Fruit fly (Drosophila melanogaster) whole organism, embryonic: Measurements from ENCODE around the gene CG1532.

Experiments
- Atf6 ChIP-seq: fragments of 200-800 bp; sonication (Bioruptor generic); IDR thresholded peaks from 2 replicates; pipeline ENCODE4 v1.3.6; 2022; ENCODE audit warnings: missing biosample characterization, missing genetic modification characterization
- Bgb ChIP-seq: fragments of 200-800 bp; sonication (Bioruptor generic); IDR thresholded peaks from 2 replicates; pipeline ENCODE4 v1.3.6; 2022; ENCODE audit warnings: missing biosample characterization, missing genetic modification characterization; ENCODE audit not compliant: partially characterized antibody
- CG10462 ChIP-seq: fragments of 200-800 bp; sonication (Bioruptor generic); optimal IDR thresholded peaks from 2 replicates; lab custom pipeline; 2016; ENCODE audit warnings: missing biosample characterization, missing genetic modification characterization
- CG11456 ChIP-seq: fragments of 200-800 bp; sonication (Bioruptor generic); IDR thresholded peaks from 3 replicates; pipeline ENCODE4 v1.3.6; 2022; ENCODE audit warnings: missing biosample characterization, missing genetic modification characterization
- CG13296 ChIP-seq: fragments of 200-800 bp; sonication (Bioruptor generic); optimal IDR thresholded peaks from 3 replicates; lab custom pipeline; 2018; ENCODE audit warnings: missing biosample characterization, mild to moderate bottlenecking, missing genetic modification characterization
- CG13894 ChIP-seq: fragments of 200-800 bp; sonication (Bioruptor generic); optimal IDR thresholded peaks from 3 replicates; lab custom pipeline; 2018; ENCODE audit warnings: missing biosample characterization, mild to moderate bottlenecking, missing genetic modification characterization, moderate library complexity
- CG14050 ChIP-seq: fragments of 200-800 bp; sonication (Bioruptor generic); IDR thresholded peaks from 3 replicates; pipeline ENCODE4 v1.3.6; 2022; ENCODE audit warnings: missing biosample characterization, missing genetic modification characterization
- CG16779 ChIP-seq: fragments of 200-800 bp; sonication (Bioruptor generic); IDR thresholded peaks from 2 replicates; pipeline ENCODE4 v1.3.6; 2022; ENCODE audit warnings: missing biosample characterization, missing genetic modification characterization
- CG17612 ChIP-seq: fragments of 200-800 bp; sonication (Bioruptor generic); IDR thresholded peaks from 2 replicates; pipeline ENCODE4 v1.3.6; 2022; ENCODE audit warnings: missing biosample characterization, missing genetic modification characterization
- CG17912 ChIP-seq: fragments of 200-800 bp; sonication (Bioruptor generic); optimal IDR thresholded peaks from 2 replicates; lab custom pipeline; 2018; ENCODE audit warnings: missing biosample characterization, mild to moderate bottlenecking, missing genetic modification characterization
- CG2678 ChIP-seq: fragments of 200-800 bp; sonication (Bioruptor generic); optimal IDR thresholded peaks from 3 replicates; lab custom pipeline; 2019; ENCODE audit warnings: missing biosample characterization, mild to moderate bottlenecking, missing genetic modification characterization, moderate library complexity
- CG2875 ChIP-seq: fragments of 200-800 bp; sonication (Bioruptor generic); optimal IDR thresholded peaks from 2 replicates; lab custom pipeline; 2017; ENCODE audit warnings: missing biosample characterization, mild to moderate bottlenecking, missing genetic modification characterization, missing genetic modification reagents
- CG31388 ChIP-seq: fragments of 200-800 bp; sonication (Bioruptor generic); optimal IDR thresholded peaks from 2 replicates; lab custom pipeline; 2016; ENCODE audit warnings: missing biosample characterization, missing genetic modification characterization
- CG32772 ChIP-seq: fragments of 200-800 bp; sonication (Bioruptor generic); IDR thresholded peaks from 2 replicates; pipeline ENCODE4 v1.3.6; 2022; ENCODE audit warnings: missing biosample characterization, missing genetic modification characterization
- CG3838 ChIP-seq: fragments of 200-800 bp; sonication (Bioruptor generic); optimal IDR thresholded peaks from 3 replicates; lab custom pipeline; 2016; ENCODE audit warnings: missing biosample characterization, missing genetic modification characterization
- CG43689 ChIP-seq: fragments of 200-800 bp; sonication (Bioruptor generic); IDR thresholded peaks from 2 replicates; pipeline ENCODE4 v1.3.6; 2022; ENCODE audit warnings: missing biosample characterization, missing genetic modification characterization
- CG6654 ChIP-seq: fragments of 200-800 bp; sonication (Bioruptor generic); optimal IDR thresholded peaks from 2 replicates; lab custom pipeline; 2017; ENCODE audit warnings: missing biosample characterization, mild to moderate bottlenecking, missing genetic modification characterization
- CG6689 ChIP-seq: fragments of 200-800 bp; sonication (Bioruptor generic); IDR thresholded peaks from 2 replicates; pipeline ENCODE4 v1.3.6; 2022; ENCODE audit warnings: missing biosample characterization, missing genetic modification characterization
- CG7928 ChIP-seq: fragments of 200-800 bp; sonication (Bioruptor generic); optimal IDR thresholded peaks from 2 replicates; lab custom pipeline; 2017; ENCODE audit warnings: missing biosample characterization, mild to moderate bottlenecking, missing genetic modification characterization
- CG8388 ChIP-seq: fragments of 200-800 bp; sonication (Bioruptor generic); optimal IDR thresholded peaks from 2 replicates; lab custom pipeline; 2019; ENCODE audit warnings: missing biosample characterization, mild to moderate bottlenecking, missing genetic modification characterization, moderate library complexity
- CG9797 ChIP-seq: fragments of 200-800 bp; sonication (Bioruptor generic); optimal IDR thresholded peaks from 3 replicates; lab custom pipeline; 2018; ENCODE audit warnings: missing biosample characterization, mild to moderate bottlenecking, missing genetic modification characterization
- D19B ChIP-seq: fragments of 200-800 bp; sonication (Bioruptor generic); optimal IDR thresholded peaks from 2 replicates; lab custom pipeline; 2017; ENCODE audit warnings: missing biosample characterization, mild to moderate bottlenecking, missing genetic modification characterization
- Deaf1 ChIP-seq: fragments of 200-800 bp; optimal IDR thresholded peaks from 3 replicates; lab custom pipeline; 2019; ENCODE audit warnings: missing biosample characterization, mild to moderate bottlenecking, missing genetic modification characterization, moderate library complexity
- Dp ChIP-seq: fragments of 200-800 bp; sonication (Bioruptor generic); optimal IDR thresholded peaks from 2 replicates; lab custom pipeline; 2018; ENCODE audit warnings: missing biosample characterization, mild to moderate bottlenecking, missing genetic modification characterization, moderate library complexity
- Lim3 ChIP-seq: fragments of 200-800 bp; sonication (Bioruptor generic); IDR thresholded peaks from 2 replicates; pipeline ENCODE4 v1.3.6; 2022; ENCODE audit warnings: missing biosample characterization, missing genetic modification characterization
- Mad ChIP-seq: fragments of 200-800 bp; sonication (Bioruptor generic); optimal IDR thresholded peaks from 2 replicates; lab custom pipeline; 2016; ENCODE audit warnings: missing biosample characterization, missing genetic modification characterization
- NFAT ChIP-seq: fragments of 200-800 bp; sonication (Bioruptor generic); IDR thresholded peaks from 2 replicates; pipeline ENCODE4 v1.3.6; 2022; ENCODE audit warnings: missing biosample characterization, missing genetic modification characterization
- Neu2 ChIP-seq: fragments of 200-800 bp; sonication (Bioruptor generic); optimal IDR thresholded peaks from 3 replicates; lab custom pipeline; 2016; ENCODE audit warnings: missing biosample characterization, missing genetic modification characterization, borderline replicate concordance
- Nf-YC ChIP-seq: fragments of 200-800 bp; optimal IDR thresholded peaks from 3 replicates; lab custom pipeline; 2019; ENCODE audit warnings: missing biosample characterization, mild to moderate bottlenecking, missing genetic modification characterization, moderate library complexity
- Optix ChIP-seq: fragments of 200-800 bp; sonication (Bioruptor generic); IDR thresholded peaks from 3 replicates; pipeline ENCODE4 v1.3.6; 2022; ENCODE audit warnings: missing biosample characterization, missing genetic modification characterization
- Side ChIP-seq: fragments of 200-800 bp; sonication (Bioruptor generic); optimal IDR thresholded peaks from 2 replicates; lab custom pipeline; 2016; ENCODE audit warnings: missing biosample characterization, missing genetic modification characterization
- Sry-δ ChIP-seq: fragments of 200-800 bp; sonication (Bioruptor generic); optimal IDR thresholded peaks from 2 replicates; lab custom pipeline; 2016; ENCODE audit warnings: missing biosample characterization, missing genetic modification characterization
- Vsx1 ChIP-seq: fragments of 200-800 bp; sonication (Bioruptor generic); optimal IDR thresholded peaks from 2 replicates; lab custom pipeline; 2017; ENCODE audit warnings: missing biosample characterization, mild to moderate bottlenecking, missing genetic modification characterization, missing genetic modification reagents
- ash1 ChIP-seq: fragments of 200-800 bp; sonication (Bioruptor generic); optimal IDR thresholded peaks from 2 replicates; lab custom pipeline; 2018; ENCODE audit warnings: missing biosample characterization, mild to moderate bottlenecking, missing genetic modification characterization
- cg ChIP-seq: fragments of 200-800 bp; sonication (Bioruptor generic); optimal IDR thresholded peaks from 3 replicates; lab custom pipeline; 2019; ENCODE audit warnings: missing biosample characterization, mild to moderate bottlenecking, missing genetic modification characterization, moderate library complexity
- chn ChIP-seq: fragments of 200-800 bp; sonication (Bioruptor generic); optimal IDR thresholded peaks from 2 replicates; lab custom pipeline; 2016; ENCODE audit warnings: missing biosample characterization, missing genetic modification characterization
- corto ChIP-seq: fragments of 200-800 bp; sonication (Bioruptor generic); optimal IDR thresholded peaks from 2 replicates; lab custom pipeline; 2016; ENCODE audit warnings: missing biosample characterization, mild to moderate bottlenecking, missing genetic modification characterization, moderate library complexity
- dmrt11E ChIP-seq: fragments of 200-800 bp; sonication (Bioruptor generic); optimal IDR thresholded peaks from 3 replicates; lab custom pipeline; 2018; ENCODE audit warnings: missing biosample characterization, mild to moderate bottlenecking, missing genetic modification characterization, moderate library complexity
- dmrt99B ChIP-seq: fragments of 200-800 bp; sonication (Bioruptor generic); optimal IDR thresholded peaks from 2 replicates; lab custom pipeline; 2018; ENCODE audit warnings: missing biosample characterization, mild to moderate bottlenecking, missing genetic modification characterization, moderate library complexity
- en ChIP-seq: fragments of 200-800 bp; sonication (Bioruptor generic); optimal IDR thresholded peaks from 2 replicates; lab custom pipeline; 2016; ENCODE audit warnings: missing biosample characterization, missing genetic modification characterization
- eve ChIP-seq, 2 experiments: fragments of >200 bp; optimal IDR thresholded peaks; 2 replicates each; lab custom pipeline; 2017; ENCODE audit warnings: missing biosample characterization in 2 of 2, missing genetic modification characterization in 2 of 2
- gem ChIP-seq: fragments of 200-800 bp; sonication (Bioruptor generic); optimal IDR thresholded peaks from 2 replicates; lab custom pipeline; 2019; ENCODE audit warnings: missing biosample characterization, mild to moderate bottlenecking, missing genetic modification characterization, moderate library complexity
- h ChIP-seq: fragments of >200 bp; optimal IDR thresholded peaks from 2 replicates; lab custom pipeline; 2017
- maf-S ChIP-seq: fragments of 200-800 bp; sonication (Bioruptor generic); optimal IDR thresholded peaks from 2 replicates; lab custom pipeline; 2016; ENCODE audit warnings: missing biosample characterization, missing genetic modification characterization
- pfk ChIP-seq: fragments of 200-800 bp; sonication (Bioruptor generic); optimal IDR thresholded peaks from 2 replicates; lab custom pipeline; 2018; ENCODE audit warnings: missing biosample characterization, mild to moderate bottlenecking, missing genetic modification characterization, moderate library complexity
- slp2 ChIP-seq: fragments of 200-800 bp; sonication (Bioruptor generic); optimal IDR thresholded peaks from 2 replicates; lab custom pipeline; 2016; ENCODE audit warnings: missing biosample characterization, missing genetic modification characterization
- tin ChIP-seq: fragments of 200-800 bp; sonication (Bioruptor generic); optimal IDR thresholded peaks from 3 replicates; lab custom pipeline; 2016; ENCODE audit warnings: missing biosample characterization, missing genetic modification characterization
- ttk ChIP-seq: fragments of 200-800 bp; sonication (Bioruptor generic); IDR thresholded peaks from 2 replicates; pipeline ENCODE4 v2.1.2; 2022; ENCODE audit warnings: missing biosample characterization, missing genetic modification characterization
- vvl ChIP-seq: fragments of 200-800 bp; sonication (Bioruptor generic); IDR thresholded peaks from 2 replicates; pipeline ENCODE4 v1.3.6; 2022; ENCODE audit warnings: missing biosample characterization, missing genetic modification characterization
- yki ChIP-seq: fragments of >200 bp; optimal IDR thresholded peaks from 3 replicates; lab custom pipeline; 2018
- z ChIP-seq: fragments of 200-800 bp; sonication (Bioruptor generic); IDR thresholded peaks from 3 replicates; pipeline ENCODE4 v1.3.6; 2022; ENCODE audit warnings: missing biosample characterization, missing genetic modification characterization
- zfh2 ChIP-seq: fragments of 200-800 bp; sonication (Bioruptor generic); optimal IDR thresholded peaks from 2 replicates; lab custom pipeline; 2016; ENCODE audit warnings: missing biosample characterization, missing genetic modification characterization

The CG1532 gene

dm6 chrX:21027929-21028575, at the start of gene CG1532 (continued):
- no peak for TF ChIP-seq corto (GFP tag; lab: Kevin White, UChicago)
- TF ChIP-seq Mad (GFP tag; lab: Kevin White, UChicago) = no peak
- TF ChIP-seq ash1 = no peak
- TF ChIP-seq tin (GFP tag; lab: Kevin White, UChicago) = no peak
- TF ChIP-seq chn (GFP tag; lab: Kevin White, UChicago) = no peak
- no peak for TF ChIP-seq eve (GFP tag; optimal IDR thresholded peaks at IDR 0.05; lab: Kevin White, UChicago)
- TF ChIP-seq ttk = no peak
- no peak for TF ChIP-seq Optix
- TF ChIP-seq CG2678 (tag; lab: Kevin White, UChicago) = no peak
- TF ChIP-seq NFAT = no peak
- no peak for TF ChIP-seq CG16779 (GFP tag; lab: Robert Waterston, UW)
- no peak for TF ChIP-seq zfh2 (GFP tag; lab: Kevin White, UChicago)
- TF ChIP-seq CG43689 = no peak
- no peak for TF ChIP-seq CG13894 (tag; lab: Kevin White, UChicago)
- TF ChIP-seq en (GFP tag; lab: Kevin White, UChicago) = no peak
- no peak for TF ChIP-seq h (lab: Kevin White, UChicago)
- TF ChIP-seq cg (GFP tag; lab: Kevin White, UChicago) = no peak
- TF ChIP-seq D19B (GFP tag; lab: Kevin White, UChicago) = no peak
- no peak for TF ChIP-seq yki
- no peak for TF ChIP-seq Lim3
- TF ChIP-seq gem = no peak
- peak; percentile 49 for TF ChIP-seq Deaf1 (tag; lab: Kevin White, UChicago)
- TF ChIP-seq CG9797 (GFP tag; lab: Kevin White, UChicago) = peak; percentile 65
- no peak for TF ChIP-seq z (GFP tag; lab: Robert Waterston, UW)
- no peak for TF ChIP-seq CG10462 (GFP tag; lab: Kevin White, UChicago)
- peak; percentile 30 for TF ChIP-seq Dp (GFP tag; lab: Kevin White, UChicago)
- TF ChIP-seq dmrt11E (tag; lab: Kevin White, UChicago) = no peak
- TF ChIP-seq Sry-δ = peak; percentile 24
- TF ChIP-seq CG2875 = no peak
- TF ChIP-seq Side (GFP tag; lab: Kevin White, UChicago) = no peak
- TF ChIP-seq Neu2 (GFP tag; lab: Kevin White, UChicago) = no peak
- TF ChIP-seq Nf-YC (tag; lab: Kevin White, UChicago) = no peak
- no peak for TF ChIP-seq CG6689 (GFP tag; lab: Robert Waterston, UW)
- TF ChIP-seq CG32772 (GFP tag; lab: Robert Waterston, UW) = no peak
- no peak for TF ChIP-seq CG8388 (GFP tag; lab: Kevin White, UChicago)
- TF ChIP-seq CG3838 (GFP tag; lab: Kevin White, UChicago) = no peak
- TF ChIP-seq Atf6 (GFP tag; lab: Robert Waterston, UW) = no peak
- no peak for TF ChIP-seq pfk (GFP tag; lab: Kevin White, UChicago)
- TF ChIP-seq CG17912 (GFP tag; lab: Kevin White, UChicago) = no peak
- peak; percentile 43; the same call in 1 of the 2 replicates for TF ChIP-seq Bgb (GFP tag; lab: Robert Waterston, UW)
- 0 out of 2 replicates have a peak, but pooled peaks have one; percentile 30 for TF ChIP-seq vvl (GFP tag; lab: Robert Waterston, UW)
- TF ChIP-seq slp2 (GFP tag; lab: Kevin White, UChicago) = no peak
- TF ChIP-seq CG14050 = no peak
- TF ChIP-seq Vsx1 (GFP tag; lab: Kevin White, UChicago) = peak; percentile 78
- TF ChIP-seq CG11456 = 0 out of 3 replicates have a peak, but pooled peaks have one; percentile 8
- no peak for TF ChIP-seq CG7928 (GFP tag; lab: Kevin White, UChicago)
- no peak for TF ChIP-seq maf-S (GFP tag; lab: Kevin White, UChicago)
- no peak for TF ChIP-seq CG17612 (GFP tag; lab: Robert Waterston, UW)
- TF ChIP-seq CG13296 (GFP tag; lab: Kevin White, UChicago) = no peak
- TF ChIP-seq dmrt99B (tag; lab: Kevin White, UChicago) = no peak
- TF ChIP-seq CG31388 (GFP tag; lab: Kevin White, UChicago) = no peak
- no peak for TF ChIP-seq CG6654 (GFP tag; lab: Kevin White, UChicago)
